Worm (Caenorhabditis elegans): ENCODE data around the gene mut-7.

mut-7 gene

DNA sequence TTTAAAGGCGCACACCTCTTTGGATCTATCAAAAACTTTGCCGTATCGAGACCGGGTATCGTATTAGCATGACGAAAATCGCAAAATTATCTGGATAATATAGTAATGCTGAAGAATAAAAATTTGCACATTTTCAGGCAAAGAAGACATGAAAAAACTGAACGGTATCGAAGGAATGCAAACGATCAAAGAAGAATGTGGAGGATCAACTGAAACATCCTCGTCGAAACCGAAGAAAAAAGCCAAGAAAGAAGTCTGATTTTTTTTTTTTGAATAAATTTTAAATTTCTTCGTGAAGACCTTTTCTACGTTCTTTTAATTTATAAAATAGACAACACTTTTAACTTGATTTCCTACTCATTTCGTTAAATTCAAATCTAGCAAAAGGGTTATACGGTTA, 2.6 kb upstream of the mut-7 start, which contains the start of gene ZK1098.12:
Gene ZK1098.12, plus strand, starts transcription at position 301 of the 400 bp plus-strand sequence.
- no peak for TF ChIP-seq tbx-7 (tag; optimal IDR thresholded peaks at IDR 0.05)
- TF ChIP-seq pha-4 (tag; optimal IDR thresholded peaks at IDR 0.05), result no peak
- no peak for TF ChIP-seq lin-11 (tag; optimal IDR thresholded peaks at IDR 0.05)
- no peak for TF ChIP-seq pax-1 (tag; optimal IDR thresholded peaks at IDR 0.05)
- TF ChIP-seq gmeb-2 (tag; optimal IDR thresholded peaks at IDR 0.05), result no peak
- no peak for TF ChIP-seq pag-3 (tag; optimal IDR thresholded peaks at IDR 0.05; ENCODE audit: borderline replicate concordance)
- TF ChIP-seq sox-2 (GFP tag; IDR thresholded peaks at IDR 0.05), result no peak
- no peak for TF ChIP-seq sdc-2 (tag; optimal IDR thresholded peaks at IDR 0.05)
- TF ChIP-seq ceh-2 (tag; optimal IDR thresholded peaks at IDR 0.05), result no peak
- no peak for TF ChIP-seq T23F11.4 (GFP tag; optimal IDR thresholded peaks at IDR 0.05)
- TF ChIP-seq ceh-19 (GFP tag; optimal IDR thresholded peaks at IDR 0.05), result no peak
- no peak for TF ChIP-seq K02D7.2 (tag; optimal IDR thresholded peaks at IDR 0.05)
- TF ChIP-seq odd-2 (tag; optimal IDR thresholded peaks at IDR 0.05), result no peak
- no peak for TF ChIP-seq ref-2 (tag; optimal IDR thresholded peaks at IDR 0.05)
- TF ChIP-seq lim-6 (tag; optimal IDR thresholded peaks at IDR 0.05), result no peak
- no peak for TF ChIP-seq ahr-1 (tag; optimal IDR thresholded peaks at IDR 0.05)
- TF ChIP-seq mec-3 (tag; optimal IDR thresholded peaks at IDR 0.05; ENCODE audit: borderline replicate concordance), result no peak
- TF ChIP-seq zip-5 (tag; optimal IDR thresholded peaks at IDR 0.05), result no peak
- TF ChIP-seq dve-1 (tag; optimal IDR thresholded peaks at IDR 0.05), result no peak
- TF ChIP-seq Y22D7AL.16 (tag; optimal IDR thresholded peaks at IDR 0.05), result no peak

ce11 chrIII:9544125-9544524, 1.9 kb upstream of the mut-7 start, which contains the start of gene ZK1098.9:
TSS of gene ZK1098.9 (plus strand) at chrIII:9544425.
- TF ChIP-seq rnt-1 (tag; optimal IDR thresholded peaks at IDR 0.05) (no peak), nhr-232 (tag; optimal IDR thresholded peaks at IDR 0.05) (no peak), C38D4.7 (GFP tag; optimal IDR thresholded peaks at IDR 0.05) (no peak), pha-4 (tag; optimal IDR thresholded peaks at IDR 0.05) (no peak), ref-2 (tag; optimal IDR thresholded peaks at IDR 0.05) (no peak), sdc-2 (tag; optimal IDR thresholded peaks at IDR 0.05) (no peak), npax-4 (tag; optimal IDR thresholded peaks at IDR 0.05) (no peak), pros-1 (tag; optimal IDR thresholded peaks at IDR 0.05) (no peak), ahr-1 (tag; optimal IDR thresholded peaks at IDR 0.05) (no peak), tbx-2 (tag; optimal IDR thresholded peaks at IDR 0.05) (no peak)

DNA sequence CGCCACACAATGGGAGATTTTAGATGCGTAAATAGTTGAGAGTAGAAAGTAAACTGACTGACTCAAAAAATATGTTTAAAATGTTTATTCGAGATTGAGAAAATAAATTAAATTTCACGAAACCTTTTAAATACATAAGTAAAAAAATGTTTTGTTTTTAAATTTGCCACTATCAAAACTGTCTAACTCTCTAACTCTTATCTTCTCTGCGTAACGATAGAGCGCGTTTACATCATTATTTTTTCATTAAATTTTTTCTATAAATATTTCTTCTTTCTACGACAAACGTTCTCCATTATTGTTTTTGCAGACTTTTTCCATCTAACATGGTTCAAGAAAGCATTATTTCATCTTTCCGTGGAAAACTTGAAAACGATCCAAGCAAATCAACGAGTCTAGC, 636 bp upstream of the mut-7 start, which contains the start of gene eif-2Balpha:
Gene eif-2Balpha, plus strand, starts transcription at position 304 of the 400 bp plus-strand sequence.
- TF ChIP-seq sdc-2 (tag; optimal IDR thresholded peaks at IDR 0.05) (no peak), unc-42 (tag; optimal IDR thresholded peaks at IDR 0.05) (peak; percentile 25)

- no peak for TF ChIP-seq ceh-22 (tag; optimal IDR thresholded peaks at IDR 0.05)
- no peak for TF ChIP-seq tbx-7 (tag; optimal IDR thresholded peaks at IDR 0.05)
- TF ChIP-seq ceh-48 (tag; optimal IDR thresholded peaks at IDR 0.05), result peak; percentile 84
- no peak for TF ChIP-seq unc-42 (tag; optimal IDR thresholded peaks at IDR 0.05)
- TF ChIP-seq unc-55 (GFP tag; optimal IDR thresholded peaks at IDR 0.05), result peak; percentile 2
These were observed 3.5 kb downstream of the mut-7 start, which contains the start of gene ZK1098.3 for ce11 chrIII:9538655-9539155. TSS of gene ZK1098.3 (minus strand) at chrIII:9538705.

ce11 chrIII:9528824-9529223, 13.4 kb downstream of the mut-7 start, which contains the start of gene ZK1098.2:
TSS of gene ZK1098.2 (plus strand) at chrIII:9529159.
- TF ChIP-seq hlh-8 (tag; optimal IDR thresholded peaks at IDR 0.05) (no peak), fkh-6 (tag; optimal IDR thresholded peaks at IDR 0.05) (no peak), pqm-1 (tag; optimal IDR thresholded peaks at IDR 0.05) (no peak), sox-2 (GFP tag; IDR thresholded peaks at IDR 0.05) (no peak), ceh-48 (tag; optimal IDR thresholded peaks at IDR 0.05) (peak; percentile 76)
